Worm (Caenorhabditis elegans) whole organism, mixed stage, embryonic: ENCODE measurements around the gene lgc-27.

Source experiments
- M03D4.4 ChIP-seq: sonication (generic microtip); optimal IDR thresholded peaks from 2 replicates; lab custom pipeline; 2017; ENCODE audit warnings: mild to moderate bottlenecking, missing genetic modification characterization, missing compliant biosample characterization
- bed-3 ChIP-seq: fragments of 200-800 bp; sonication (Bioruptor generic); optimal IDR thresholded peaks from 3 replicates; lab custom pipeline; 2018; ENCODE audit warnings: mild to moderate bottlenecking, missing genetic modification characterization, moderate library complexity, missing compliant biosample characterization
- blmp-1 ChIP-seq: fragments of 150-350 bp; optimal IDR thresholded peaks from 2 replicates; lab custom pipeline; 2014; ENCODE audit warnings: missing biosample characterization, missing genetic modification characterization
- ceh-39 ChIP-seq: fragments of 150-350 bp; optimal IDR thresholded peaks from 2 replicates; lab custom pipeline; 2014; ENCODE audit warnings: missing biosample characterization, missing genetic modification characterization
- ces-1 ChIP-seq: fragments of 150-350 bp; optimal IDR thresholded peaks from 2 replicates; lab custom pipeline; 2014; ENCODE audit warnings: missing biosample characterization, missing genetic modification reagents, missing genetic modification characterization
- cnd-1 ChIP-seq: fragments of 200-800 bp; sonication (Bioruptor generic); optimal IDR thresholded peaks from 2 replicates; lab custom pipeline; 2018; ENCODE audit warnings: mild to moderate bottlenecking, missing genetic modification characterization, missing compliant biosample characterization
- drap-1 ChIP-seq: fragments of 200-800 bp; sonication (Bioruptor generic); optimal IDR thresholded peaks from 3 replicates; lab custom pipeline; 2018; ENCODE audit warnings: mild to moderate bottlenecking, missing genetic modification characterization, missing compliant biosample characterization
- elt-1 ChIP-seq: sonication (generic microtip); optimal IDR thresholded peaks from 2 replicates; lab custom pipeline; 2017; ENCODE audit warnings: missing genetic modification characterization, mild to moderate bottlenecking, missing compliant biosample characterization, antibody characterized with exemption, moderate library complexity, borderline replicate concordance; ENCODE audit not compliant: insufficient read depth
- elt-3 ChIP-seq: fragments of 150-350 bp; optimal IDR thresholded peaks from 2 replicates; lab custom pipeline; 2014; ENCODE audit warnings: missing biosample characterization, missing genetic modification characterization
- flh-1 ChIP-seq: fragments of 200-800 bp; sonication (Bioruptor generic); optimal IDR thresholded peaks from 2 replicates; lab custom pipeline; 2018; ENCODE audit warnings: mild to moderate bottlenecking, missing genetic modification characterization, moderate library complexity, missing compliant biosample characterization
- hlh-1 ChIP-seq: fragments of 150-350 bp; optimal IDR thresholded peaks from 2 replicates; lab custom pipeline; 2014; ENCODE audit warnings: missing biosample characterization, missing genetic modification reagents, missing genetic modification characterization
- lin-32 ChIP-seq: fragments of 200-800 bp; sonication (Bioruptor generic); optimal IDR thresholded peaks from 2 replicates; lab custom pipeline; 2018; ENCODE audit warnings: mild to moderate bottlenecking, missing genetic modification characterization, missing compliant biosample characterization
- lsy-2 ChIP-seq: fragments of 150-350 bp; optimal IDR thresholded peaks from 2 replicates; lab custom pipeline; 2014; ENCODE audit warnings: missing biosample characterization, missing genetic modification characterization
- mab-5 ChIP-seq: fragments of 150-350 bp; optimal IDR thresholded peaks from 2 replicates; lab custom pipeline; 2014; ENCODE audit warnings: missing biosample characterization, missing genetic modification characterization
- mls-2 ChIP-seq: sonication (generic microtip); optimal IDR thresholded peaks from 2 replicates; lab custom pipeline; 2016; ENCODE audit warnings: mild to moderate bottlenecking, missing genetic modification characterization, moderate library complexity, missing compliant biosample characterization
- nhr-12 ChIP-seq: fragments of 150-350 bp; optimal IDR thresholded peaks from 2 replicates; lab custom pipeline; 2014; ENCODE audit warnings: missing biosample characterization, missing genetic modification characterization
- nhr-2 ChIP-seq: fragments of 150-350 bp; optimal IDR thresholded peaks from 2 replicates; lab custom pipeline; 2014; ENCODE audit warnings: missing biosample characterization, missing genetic modification characterization
- nhr-237 ChIP-seq: fragments of 150-350 bp; optimal IDR thresholded peaks from 2 replicates; lab custom pipeline; 2014; ENCODE audit warnings: missing biosample characterization, missing genetic modification characterization
- nhr-28 ChIP-seq: fragments of 150-350 bp; optimal IDR thresholded peaks from 2 replicates; lab custom pipeline; 2014; ENCODE audit warnings: missing biosample characterization, missing genetic modification characterization
- nhr-76 ChIP-seq: sonication (generic microtip); optimal IDR thresholded peaks from 2 replicates; lab custom pipeline; 2017; ENCODE audit warnings: missing biosample characterization, missing genetic modification characterization
- sem-2 ChIP-seq: fragments of 200-800 bp; sonication (Bioruptor generic); optimal IDR thresholded peaks from 2 replicates; lab custom pipeline; 2018; ENCODE audit warnings: mild to moderate bottlenecking, missing genetic modification characterization, missing compliant biosample characterization
- snpc-4 ChIP-seq: fragments of 150-350 bp; optimal IDR thresholded peaks from 2 replicates; lab custom pipeline; 2014; ENCODE audit warnings: missing biosample characterization, missing genetic modification characterization
- sptf-1 ChIP-seq: sonication (generic microtip); optimal IDR thresholded peaks from 2 replicates; lab custom pipeline; 2017; ENCODE audit warnings: mild to moderate bottlenecking, missing genetic modification characterization, moderate library complexity, missing compliant biosample characterization
- tbx-8 ChIP-seq: fragments of 200-800 bp; sonication (Bioruptor generic); optimal IDR thresholded peaks from 2 replicates; lab custom pipeline; 2018; ENCODE audit warnings: mild to moderate bottlenecking, missing genetic modification characterization, moderate library complexity, missing compliant biosample characterization
- unc-120 ChIP-seq: sonication (generic microtip); optimal IDR thresholded peaks from 2 replicates; lab custom pipeline; 2017; ENCODE audit warnings: missing genetic modification characterization, missing compliant biosample characterization; ENCODE audit not compliant: poor library complexity, severe bottlenecking
- unc-39 ChIP-seq: fragments of 150-350 bp; optimal IDR thresholded peaks from 2 replicates; lab custom pipeline; 2014; ENCODE audit warnings: missing biosample characterization, missing genetic modification characterization
- zip-8 ChIP-seq: fragments of 150-350 bp; optimal IDR thresholded peaks from 2 replicates; lab custom pipeline; 2014; ENCODE audit warnings: missing biosample characterization, missing genetic modification characterization

The lgc-27 gene

ce11 chrII:4616443-4616842 is 32.4 kb upstream of the lgc-27 start, which contains the start of gene clec-136:
clec-136 (minus strand) TSS chrII:4616543.
- TF ChIP-seq sptf-1 (tag; lab: Kevin White, UChicago), result no peak
- TF ChIP-seq flh-1 (GFP tag; lab: Kevin White, UChicago), result no peak
- TF ChIP-seq mab-5, result no peak
- no peak for TF ChIP-seq nhr-28 (tag; lab: Kevin White, UChicago)
- no peak for TF ChIP-seq blmp-1
- no peak for TF ChIP-seq hlh-1 (tag; lab: Kevin White, UChicago)

- TF ChIP-seq nhr-2 (tag; lab: Kevin White, UChicago) (no peak), tbx-8 (no peak), bed-3 (GFP tag; lab: Kevin White, UChicago) (no peak), ceh-39 (tag; lab: Kevin White, UChicago) (no peak), drap-1 (GFP tag; lab: Kevin White, UChicago) (no peak), blmp-1 (no peak), unc-120 (tag; lab: Kevin White, UChicago) (no peak), cnd-1 (no peak), lsy-2 (tag; lab: Kevin White, UChicago) (no peak), nhr-12 (no peak)
These were observed 30.9 kb upstream of the lgc-27 start, which contains the start of gene clec-137 for ce11 chrII:4617990-4618389. clec-137 (minus strand) TSS chrII:4618090.

- no peak for TF ChIP-seq ces-1 (GFP tag; lab: Kevin White, UChicago)
- TF ChIP-seq hlh-1 (tag; lab: Kevin White, UChicago), result no peak
- no peak for TF ChIP-seq unc-39 (tag; lab: Kevin White, UChicago)
- no peak for TF ChIP-seq nhr-237 (tag; lab: Kevin White, UChicago)
- no peak for TF ChIP-seq M03D4.4 (tag; lab: Kevin White, UChicago)
- TF ChIP-seq, all 35 proteins: peak for 0
These were observed 29.2 kb upstream of the lgc-27 start, which contains the start of gene clec-138 for ce11 chrII:4619700-4620099. clec-138 (minus strand) TSS chrII:4619800.

- no peak for TF ChIP-seq lin-32
- no peak for TF ChIP-seq lsy-2 (tag; lab: Kevin White, UChicago)
- no peak for TF ChIP-seq elt-3 (tag; lab: Kevin White, UChicago)
- TF ChIP-seq mab-5, result no peak
- no peak for TF ChIP-seq sem-2
- TF ChIP-seq nhr-28 (tag; lab: Kevin White, UChicago), result no peak
- no peak for TF ChIP-seq elt-1 (tag; lab: Kevin White, UChicago)
- TF ChIP-seq sptf-1 (tag; lab: Kevin White, UChicago), result no peak
- no peak for TF ChIP-seq nhr-2 (tag; lab: Kevin White, UChicago)
These were observed 27.2 kb upstream of the lgc-27 start, which contains the start of gene clec-139 for ce11 chrII:4621650-4622049. clec-139 (minus strand) TSS chrII:4621750.

- no peak for TF ChIP-seq nhr-28 (tag; lab: Kevin White, UChicago)
- TF ChIP-seq mls-2, result no peak
- TF ChIP-seq, all 35 proteins: peak for 0
These were observed 22.3 kb upstream of the lgc-27 start, which contains the start of gene F35D11.1 for ce11 chrII:4626606-4627005. F35D11.1 (plus strand) TSS chrII:4626906.

ce11 chrII:4631479-4631878 is 17.4 kb upstream of the lgc-27 start:
- TF ChIP-seq nhr-76 (tag; lab: Kevin White, UChicago) (no peak), sptf-1 (tag; lab: Kevin White, UChicago) (no peak), nhr-2 (tag; lab: Kevin White, UChicago) (no peak), snpc-4 (tag; lab: Kevin White, UChicago) (no peak), unc-120 (tag; lab: Kevin White, UChicago) (no peak), cnd-1 (no peak), lsy-2 (tag; lab: Kevin White, UChicago) (no peak), mls-2 (no peak), hlh-1 (tag; lab: Kevin White, UChicago) (no peak), elt-1 (tag; lab: Kevin White, UChicago) (no peak)

- no peak for TF ChIP-seq mab-5
- TF ChIP-seq zip-8 (tag; lab: Kevin White, UChicago), result no peak
- TF ChIP-seq hlh-1 (tag; lab: Kevin White, UChicago), result no peak
- no peak for TF ChIP-seq blmp-1
- TF ChIP-seq bed-3 (GFP tag; lab: Kevin White, UChicago), result no peak
- no peak for TF ChIP-seq ces-1 (GFP tag; lab: Kevin White, UChicago)
These were observed 10.6 kb upstream of the lgc-27 start, which contains the start of gene che-10 for ce11 chrII:4638241-4638640. che-10 (minus strand) TSS chrII:4638341.
